Worm (Caenorhabditis elegans) whole organism, L4 larva: ENCODE results near the gene gsy-1.

Experiments used
- D1046.2 ChIP-seq: fragments of 200-800 bp; sonication (Bioruptor generic); IDR thresholded peaks from 2 replicates; pipeline ENCODE4 v1.3.6; 2022; ENCODE audit warnings: missing genetic modification characterization, missing compliant biosample characterization
- F10B5.3 ChIP-seq: sonication (generic microtip); optimal IDR thresholded peaks from 2 replicates; lab custom pipeline; 2016; ENCODE audit warnings: mild to moderate bottlenecking, missing genetic modification characterization, missing compliant biosample characterization
- F26F4.8 ChIP-seq: fragments of 200-800 bp; sonication (Bioruptor generic); conservative IDR thresholded peaks from 2 replicates; pipeline ENCODE4 v1.3.6; 2022; ENCODE audit warnings: missing genetic modification characterization, missing compliant biosample characterization
- F44E2.7 ChIP-seq: fragments of 200-800 bp; sonication (Bioruptor generic); IDR thresholded peaks from 2 replicates; pipeline ENCODE4 v2.1.2; 2022; ENCODE audit warnings: missing genetic modification characterization, missing compliant biosample characterization
- T26A8.4 ChIP-seq: fragments of 200-800 bp; sonication (Bioruptor generic); IDR thresholded peaks from 2 replicates; pipeline ENCODE4 v1.3.6; 2022; ENCODE audit warnings: missing genetic modification characterization, missing compliant biosample characterization
- ZK337.2 ChIP-seq: fragments of 200-800 bp; sonication (Bioruptor generic); IDR thresholded peaks from 2 replicates; pipeline ENCODE4 v1.3.6; 2022; ENCODE audit warnings: missing genetic modification reagents, missing genetic modification characterization, missing compliant biosample characterization
- aha-1 ChIP-seq: fragments of 150-350 bp; peaks from one replicate; lab custom pipeline; 2014; ENCODE audit warnings: missing biosample characterization, missing genetic modification characterization
- aly-2 ChIP-seq: sonication (generic microtip); optimal IDR thresholded peaks from 2 replicates; lab custom pipeline; 2018; ENCODE audit warnings: missing biosample characterization, missing genetic modification characterization
- ama-1 ChIP-seq: fragments of 150-350 bp; optimal IDR thresholded peaks from 2 replicates; lab custom pipeline; 2014; ENCODE audit warnings: inconsistent platforms, mixed read lengths
- ceh-32 ChIP-seq: sonication (generic microtip); optimal IDR thresholded peaks from 2 replicates; lab custom pipeline; 2016; ENCODE audit warnings: mild to moderate bottlenecking, missing genetic modification characterization, missing compliant biosample characterization; ENCODE audit not compliant: poor library complexity
- ceh-82 ChIP-seq: sonication (generic microtip); optimal IDR thresholded peaks from 2 replicates; lab custom pipeline; 2017; ENCODE audit warnings: missing biosample characterization, missing genetic modification characterization
- cey-2 ChIP-seq: sonication (generic microtip); optimal IDR thresholded peaks from 3 replicates; lab custom pipeline; 2017; ENCODE audit warnings: missing genetic modification characterization, mild to moderate bottlenecking, missing compliant biosample characterization, antibody characterized with exemption, borderline replicate concordance; ENCODE audit not compliant: insufficient read depth
- daf-16 ChIP-seq, 3 experiments: sonication (generic microtip); optimal IDR thresholded peaks; 2 replicates each; lab custom pipeline; 2016 to 2017; ENCODE audit warnings: missing genetic modification characterization in 3 of 3, missing genetic modification reagents in 3 of 3, mild to moderate bottlenecking in 2 of 3, missing compliant biosample characterization in 2 of 3, missing biosample characterization in 1 of 3, moderate library complexity in 1 of 3
- daf-19 ChIP-seq: fragments of 200-800 bp; sonication (Bioruptor generic); conservative IDR thresholded peaks from 2 replicates; pipeline ENCODE4 v1.3.6; 2022; ENCODE audit warnings: missing genetic modification characterization, missing compliant biosample characterization
- dmd-6 ChIP-seq: fragments of 200-800 bp; sonication (Bioruptor generic); IDR thresholded peaks from 2 replicates; pipeline ENCODE4 v1.3.6; 2022; ENCODE audit warnings: missing genetic modification reagents, missing genetic modification characterization, missing compliant biosample characterization
- dmd-8 ChIP-seq: fragments of 200-800 bp; sonication (Bioruptor generic); IDR thresholded peaks from 2 replicates; pipeline ENCODE4 v1.3.6; 2022; ENCODE audit warnings: missing genetic modification characterization, missing compliant biosample characterization
- duxl-1 ChIP-seq: sonication (generic microtip); optimal IDR thresholded peaks from 2 replicates; lab custom pipeline; 2016; ENCODE audit warnings: mild to moderate bottlenecking, missing genetic modification characterization, moderate library complexity, missing compliant biosample characterization; ENCODE audit not compliant: poor library complexity
- dve-1 ChIP-seq: sonication (generic microtip); optimal IDR thresholded peaks from 2 replicates; lab custom pipeline; 2017; ENCODE audit warnings: antibody characterized with exemption, mild to moderate bottlenecking, missing genetic modification characterization, missing compliant biosample characterization; ENCODE audit not compliant: insufficient read depth
- egl-27 ChIP-seq: sonication (generic microtip); optimal IDR thresholded peaks from 3 replicates; lab custom pipeline; 2017; ENCODE audit warnings: missing biosample characterization, missing genetic modification reagents, missing genetic modification characterization
- egl-43 ChIP-seq: fragments of 200-800 bp; sonication (Bioruptor generic); IDR thresholded peaks from 2 replicates; pipeline ENCODE4 v1.3.6; 2022; ENCODE audit warnings: missing genetic modification reagents, missing genetic modification characterization, missing compliant biosample characterization
- fos-1 ChIP-seq: fragments of 150-350 bp; optimal IDR thresholded peaks from 2 replicates; lab custom pipeline; 2014; ENCODE audit warnings: missing biosample characterization, missing genetic modification characterization
- hif-1 ChIP-seq, 2 experiments: sonication (generic microtip); optimal IDR thresholded peaks; 2 replicates each; lab custom pipeline; 2016 to 2017; ENCODE audit warnings: missing compliant biosample characterization in 2 of 2, missing genetic modification characterization in 2 of 2, missing genetic modification reagents in 2 of 2, missing genotype in 2 of 2, mild to moderate bottlenecking in 1 of 2
- hlh-11 ChIP-seq: fragments of 200-800 bp; sonication (Bioruptor generic); optimal IDR thresholded peaks from 2 replicates; lab custom pipeline; 2018; ENCODE audit warnings: mild to moderate bottlenecking, missing genetic modification characterization, missing compliant biosample characterization
- hmg-1.1 ChIP-seq: fragments of 200-800 bp; sonication (Bioruptor generic); IDR thresholded peaks from 2 replicates; pipeline ENCODE4 v1.3.6; 2022; ENCODE audit warnings: missing genetic modification reagents, missing genetic modification characterization, missing compliant biosample characterization
- jun-1 ChIP-seq: fragments of 150-350 bp; optimal IDR thresholded peaks from 2 replicates; lab custom pipeline; 2014; ENCODE audit warnings: missing biosample characterization, missing genetic modification reagents, missing genetic modification characterization
- lin-13 ChIP-seq: fragments of 150-350 bp; optimal IDR thresholded peaks from 2 replicates; lab custom pipeline; 2014; ENCODE audit warnings: missing biosample characterization, missing genetic modification reagents, missing genetic modification characterization
- lin-39 ChIP-seq: fragments of 150-350 bp; optimal IDR thresholded peaks from 2 replicates; lab custom pipeline; 2014; ENCODE audit warnings: missing biosample characterization, missing genetic modification reagents, missing genetic modification characterization
- lsy-2 ChIP-seq, 2 experiments: fragments of 150-350 bp in 1 of 2; sonication (generic microtip) in 1 of 2; optimal IDR thresholded peaks; 2 replicates each; lab custom pipeline; 2014 to 2017; ENCODE audit warnings: missing biosample characterization in 2 of 2, missing genetic modification characterization in 2 of 2
- madf-9 ChIP-seq: fragments of 200-800 bp; sonication (Bioruptor generic); conservative IDR thresholded peaks from 2 replicates; pipeline ENCODE4 v1.3.6; 2022; ENCODE audit warnings: missing genetic modification reagents, missing genetic modification characterization, missing compliant biosample characterization
- mdl-1 ChIP-seq, 2 experiments: fragments of 150-350 bp in 1 of 2; sonication (generic microtip) in 1 of 2; optimal IDR thresholded peaks; 2 replicates each; lab custom pipeline; 2014 to 2017; ENCODE audit warnings: missing biosample characterization in 2 of 2, missing genetic modification characterization in 2 of 2
- mep-1 ChIP-seq: fragments of 150-350 bp; sonication (generic microtip); optimal IDR thresholded peaks from 3 replicates; lab custom pipeline; 2014; ENCODE audit warnings: missing biosample characterization, missing genetic modification characterization
- nhr-10 ChIP-seq: fragments of 150-350 bp; optimal IDR thresholded peaks from 2 replicates; lab custom pipeline; 2014; ENCODE audit warnings: missing biosample characterization, missing genetic modification characterization
- nhr-25 ChIP-seq: sonication (generic microtip); optimal IDR thresholded peaks from 2 replicates; lab custom pipeline; 2017; ENCODE audit warnings: missing genetic modification characterization, mild to moderate bottlenecking, missing compliant biosample characterization, antibody characterized with exemption, moderate library complexity, borderline replicate concordance; ENCODE audit not compliant: insufficient read depth
- nhr-41 ChIP-seq: fragments of 200-800 bp; sonication (Bioruptor generic); IDR thresholded peaks from 2 replicates; pipeline ENCODE4 v1.3.6; 2022; ENCODE audit warnings: missing genetic modification reagents, missing genetic modification characterization, missing compliant biosample characterization
- nhr-6 ChIP-seq: fragments of 150-350 bp; optimal IDR thresholded peaks from 2 replicates; lab custom pipeline; 2014; ENCODE audit warnings: missing biosample characterization, missing genetic modification characterization
- nhr-76 ChIP-seq: fragments of 150-350 bp; optimal IDR thresholded peaks from 2 replicates; lab custom pipeline; 2014; ENCODE audit warnings: missing biosample characterization, missing genetic modification characterization
- nhr-77 ChIP-seq: fragments of 150-350 bp; optimal IDR thresholded peaks from 2 replicates; lab custom pipeline; 2014; ENCODE audit warnings: missing biosample characterization, missing genetic modification characterization
- pha-4 ChIP-seq, 2 experiments: fragments of 150-350 bp in 1 of 2; fragments of 200-800 bp in 1 of 2; sonication (Bioruptor generic) in 1 of 2; IDR thresholded peaks in 1 of 2; optimal IDR thresholded peaks in 1 of 2; 2 replicates each; pipeline versions ENCODE4 v1.3.6 to Lab custom; 2014 to 2022; ENCODE audit warnings: missing genetic modification characterization in 2 of 2, missing genetic modification reagents in 2 of 2, missing biosample characterization in 1 of 2, missing compliant biosample characterization in 1 of 2
- php-3 ChIP-seq: fragments of 200-800 bp; sonication (Bioruptor generic); IDR thresholded peaks from 2 replicates; pipeline ENCODE4 v1.3.6; 2022; ENCODE audit warnings: missing genetic modification reagents, missing genetic modification characterization, missing compliant biosample characterization
- pqm-1 ChIP-seq: sonication (generic microtip); optimal IDR thresholded peaks from 2 replicates; lab custom pipeline; 2017; ENCODE audit warnings: missing biosample characterization, missing genetic modification characterization
- rbr-2 ChIP-seq: sonication (generic microtip); optimal IDR thresholded peaks from 2 replicates; lab custom pipeline; 2016; ENCODE audit warnings: missing genotype, missing genetic modification characterization, missing compliant biosample characterization
- set-16 ChIP-seq: fragments of 200-800 bp; sonication (Bioruptor generic); IDR thresholded peaks from 2 replicates; pipeline ENCODE4 v1.3.6; 2022; ENCODE audit warnings: missing genetic modification reagents, missing genetic modification characterization, missing compliant biosample characterization
- skn-1 ChIP-seq: fragments of 150-350 bp; optimal IDR thresholded peaks from 2 replicates; lab custom pipeline; 2014; ENCODE audit warnings: missing biosample characterization, missing genetic modification characterization
- snpc-4 ChIP-seq: fragments of 150-350 bp; optimal IDR thresholded peaks from 2 replicates; lab custom pipeline; 2014; ENCODE audit warnings: missing biosample characterization, missing genetic modification characterization
- tra-1 ChIP-seq: fragments of 200-800 bp; sonication (Bioruptor generic); IDR thresholded peaks from 2 replicates; pipeline ENCODE4 v1.3.6; 2022; ENCODE audit warnings: missing genetic modification reagents, missing genetic modification characterization, missing compliant biosample characterization
- unc-130 ChIP-seq: sonication (generic microtip); optimal IDR thresholded peaks from 2 replicates; lab custom pipeline; 2016; ENCODE audit warnings: missing genetic modification reagents, missing genetic modification characterization, missing compliant biosample characterization
- unc-39 ChIP-seq: sonication (generic microtip); optimal IDR thresholded peaks from 2 replicates; lab custom pipeline; 2017; ENCODE audit warnings: missing biosample characterization, missing genetic modification characterization

Gene gsy-1

DNA sequence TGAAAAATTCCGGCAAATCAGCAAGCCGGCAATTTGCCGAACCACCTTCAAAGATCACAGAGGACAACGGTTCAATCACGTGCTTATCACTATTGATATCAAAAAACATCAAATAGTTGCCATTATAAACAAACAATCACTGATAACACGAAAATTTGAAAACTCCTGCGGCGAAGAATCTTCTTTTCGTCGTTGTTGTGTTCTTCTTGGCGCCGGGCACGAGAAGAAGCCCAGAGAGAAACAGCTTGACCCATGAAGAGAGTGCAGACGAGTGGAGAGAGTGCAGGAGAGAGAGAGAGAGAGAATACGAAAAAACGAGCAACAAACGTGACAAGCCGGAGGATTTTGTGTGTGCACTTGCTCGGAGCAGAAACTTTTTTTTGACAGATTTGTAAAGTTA is 776 bp upstream of the gsy-1 start (continued):
- no peak for TF ChIP-seq D1046.2 (GFP tag; lab: Robert Waterston, UW)
- TF ChIP-seq pha-4 (GFP tag; IDR thresholded peaks at IDR 0.05; lab: Robert Waterston, UW): peak; percentile 45; the same call in 1 of the 2 replicates
- no peak for TF ChIP-seq pha-4 (tag; optimal IDR thresholded peaks at IDR 0.05; lab: Kevin White, UChicago)
- TF ChIP-seq mdl-1 (tag; optimal IDR thresholded peaks at IDR 0.05; lab: Kevin White, UChicago): peak; percentile 43 to 90
- peak; percentile 66 for TF ChIP-seq php-3
- peak in 1 of 2 experiments; percentile 61 for TF ChIP-seq lsy-2 (tag; optimal IDR thresholded peaks at IDR 0.05; lab: Kevin White, UChicago)
- TF ChIP-seq egl-27: no peak
- peak; percentile 26 for TF ChIP-seq lin-13 (GFP tag; lab: Kevin White, UChicago)
- no peak for TF ChIP-seq duxl-1
- peak; percentile 98 for TF ChIP-seq aha-1 (tag; lab: Kevin White, UChicago)
- peak; percentile 68 for TF ChIP-seq mep-1 (tag; lab: Kevin White, UChicago)
- TF ChIP-seq tra-1: peak; percentile 85
- TF ChIP-seq hmg-1.1: peak; percentile 45; the same call in 1 of the 2 replicates
- TF ChIP-seq hif-1 (tag; optimal IDR thresholded peaks at IDR 0.05; lab: Kevin White, UChicago): peak; percentile 63 to 99
- TF ChIP-seq hlh-11 (tag; lab: Kevin White, UChicago): peak; percentile 95
- TF ChIP-seq set-16 (GFP tag; lab: Robert Waterston, UW): peak; percentile 33

DNA sequence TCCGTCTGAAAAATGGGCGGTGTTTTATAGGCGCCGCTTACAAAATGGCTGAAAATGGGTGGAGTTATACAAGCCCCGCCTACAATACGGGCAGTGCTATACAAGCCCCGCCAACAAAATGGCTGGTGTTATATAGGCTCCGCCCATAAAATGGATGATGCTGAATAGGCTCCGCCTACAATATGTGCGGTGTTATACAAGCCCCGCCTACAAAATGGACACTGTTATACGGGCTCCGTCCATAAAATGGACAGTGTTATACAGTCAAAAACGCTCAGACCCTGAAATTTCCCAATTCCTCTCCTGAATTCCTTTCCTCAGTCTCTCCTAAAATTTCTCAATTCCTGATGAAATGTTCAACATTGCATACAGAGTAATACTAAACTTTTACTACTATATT is 11.8 kb downstream of the gsy-1 start:
- TF ChIP-seq hif-1 (tag; optimal IDR thresholded peaks at IDR 0.05; lab: Kevin White, UChicago) (no peak), ZK337.2 (GFP tag; lab: Robert Waterston, UW) (no peak), egl-27 (no peak), F10B5.3 (tag; lab: Kevin White, UChicago) (no peak), tra-1 (no peak), nhr-6 (no peak), lin-39 (no peak), dve-1 (tag; lab: Kevin White, UChicago) (no peak), hmg-1.1 (no peak), cey-2 (tag; lab: Kevin White, UChicago) (no peak), nhr-76 (no peak), dmd-8 (GFP tag; lab: Robert Waterston, UW) (0 out of 2 replicates have a peak, but pooled peaks have one; percentile 60), D1046.2 (GFP tag; lab: Robert Waterston, UW) (no peak), daf-19 (GFP tag; lab: Robert Waterston, UW) (no peak), skn-1 (tag; lab: Kevin White, UChicago) (no peak), unc-39 (tag; lab: Kevin White, UChicago) (no peak), F26F4.8 (GFP tag; lab: Robert Waterston, UW) (no peak), madf-9 (no peak), nhr-10 (no peak), F44E2.7 (GFP tag; lab: Robert Waterston, UW) (0 out of 2 replicates have a peak, but pooled peaks have one; percentile 25), mep-1 (tag; lab: Kevin White, UChicago) (no peak), aha-1 (tag; lab: Kevin White, UChicago) (peak; percentile 85), nhr-77 (tag; lab: Kevin White, UChicago) (peak; percentile 1), nhr-41 (no peak), set-16 (GFP tag; lab: Robert Waterston, UW) (no peak), snpc-4 (tag; lab: Kevin White, UChicago) (no peak), rbr-2 (tag; lab: Kevin White, UChicago) (no peak), fos-1 (tag; lab: Kevin White, UChicago) (no peak), pqm-1 (no peak), unc-130 (GFP tag; lab: Kevin White, UChicago) (no peak), aly-2 (tag; lab: Kevin White, UChicago) (no peak), T26A8.4 (GFP tag; lab: Robert Waterston, UW) (0 out of 2 replicates have a peak, but pooled peaks have one; percentile 13), dmd-6 (GFP tag; lab: Robert Waterston, UW) (no peak), pha-4 (GFP tag; IDR thresholded peaks at IDR 0.05; lab: Robert Waterston, UW) (no peak), pha-4 (tag; optimal IDR thresholded peaks at IDR 0.05; lab: Kevin White, UChicago) (no peak), ceh-32 (no peak), daf-16 (GFP tag; optimal IDR thresholded peaks at IDR 0.05; lab: Kevin White, UChicago) (no peak), daf-16 (tag; optimal IDR thresholded peaks at IDR 0.05; lab: Kevin White, UChicago) (no peak), jun-1 (no peak), ceh-82 (tag; lab: Kevin White, UChicago) (no peak), nhr-25 (tag; lab: Kevin White, UChicago) (no peak), egl-43 (GFP tag; lab: Robert Waterston, UW) (no peak), duxl-1 (no peak), ama-1 (peak; percentile 56)
